Fruit fly (Drosophila melanogaster) whole organism, pupa: ENCODE data around the gene CG5861.

Experiments used
- CG10348 ChIP-seq: fragments of 200-800 bp; sonication (Bioruptor generic); IDR thresholded peaks from 2 replicates; pipeline ENCODE4 v1.3.6; 2022; ENCODE audit warnings: missing biosample characterization, missing genetic modification characterization
- CG12605 ChIP-seq: fragments of 200-800 bp; sonication (Bioruptor generic); IDR thresholded peaks from 2 replicates; pipeline ENCODE4 v1.3.6; 2022; ENCODE audit warnings: missing biosample characterization, missing genetic modification characterization
- CG13204 ChIP-seq: fragments of 200-800 bp; sonication (Bioruptor generic); optimal IDR thresholded peaks from 2 replicates; lab custom pipeline; 2018; ENCODE audit warnings: missing biosample characterization, mild to moderate bottlenecking, missing genetic modification characterization, moderate library complexity
- CG14655 ChIP-seq: fragments of 200-800 bp; sonication (Bioruptor generic); optimal IDR thresholded peaks from 3 replicates; lab custom pipeline; 2017; ENCODE audit warnings: mild to moderate bottlenecking, missing biosample characterization, missing genetic modification reagents, missing genetic modification characterization
- CG15710 ChIP-seq: fragments of 200-800 bp; sonication (Bioruptor generic); optimal IDR thresholded peaks from 2 replicates; lab custom pipeline; 2018; ENCODE audit warnings: missing biosample characterization, mild to moderate bottlenecking, missing genetic modification characterization, moderate library complexity
- CG17806 ChIP-seq: fragments of 200-800 bp; sonication (Bioruptor generic); optimal IDR thresholded peaks from 2 replicates; lab custom pipeline; 2018; ENCODE audit warnings: missing biosample characterization, mild to moderate bottlenecking, missing genetic modification characterization, moderate library complexity
- CG32121 ChIP-seq: fragments of 200-800 bp; sonication (Bioruptor generic); IDR thresholded peaks from 2 replicates; pipeline ENCODE4 v1.3.6; 2022; ENCODE audit warnings: missing biosample characterization, missing genetic modification characterization
- CG34367 ChIP-seq: fragments of 200-800 bp; sonication (Bioruptor generic); optimal IDR thresholded peaks from 2 replicates; lab custom pipeline; 2018; ENCODE audit warnings: missing biosample characterization, mild to moderate bottlenecking, missing genetic modification characterization
- CG4496 ChIP-seq: fragments of 200-800 bp; sonication (Bioruptor generic); IDR thresholded peaks from 3 replicates; pipeline ENCODE4 v1.3.6; 2022; ENCODE audit warnings: missing biosample characterization, missing genetic modification characterization
- CG8159 ChIP-seq: fragments of 200-800 bp; sonication (Bioruptor generic); optimal IDR thresholded peaks from 3 replicates; lab custom pipeline; 2018; ENCODE audit warnings: missing biosample characterization, mild to moderate bottlenecking, missing genetic modification characterization, moderate library complexity
- CG8301 ChIP-seq: fragments of 200-800 bp; sonication (Bioruptor generic); optimal IDR thresholded peaks from 2 replicates; lab custom pipeline; 2018; ENCODE audit warnings: missing biosample characterization, mild to moderate bottlenecking, missing genetic modification characterization
- CG9948 ChIP-seq: fragments of 200-800 bp; sonication (Bioruptor generic); optimal IDR thresholded peaks from 2 replicates; lab custom pipeline; 2018; ENCODE audit warnings: missing biosample characterization, mild to moderate bottlenecking, missing genetic modification characterization, moderate library complexity
- D1 ChIP-seq: fragments of 200-800 bp; sonication (Bioruptor generic); optimal IDR thresholded peaks from 2 replicates; lab custom pipeline; 2018; ENCODE audit warnings: missing biosample characterization, mild to moderate bottlenecking, missing genetic modification characterization, moderate library complexity
- EcR ChIP-seq: fragments of 200-800 bp; sonication (Bioruptor generic); optimal IDR thresholded peaks from 3 replicates; lab custom pipeline; 2019; ENCODE audit warnings: missing biosample characterization, missing genetic modification characterization, mild to moderate bottlenecking, moderate library complexity, missing genetic modification reagents
- Ets98B ChIP-seq: fragments of 200-800 bp; sonication (Bioruptor generic); IDR thresholded peaks from 2 replicates; pipeline ENCODE4 v1.3.6; 2022; ENCODE audit warnings: missing biosample characterization, missing genetic modification characterization
- Pif1A ChIP-seq: fragments of 200-800 bp; sonication (Bioruptor generic); optimal IDR thresholded peaks from 3 replicates; lab custom pipeline; 2016; ENCODE audit warnings: missing biosample characterization, missing genetic modification characterization
- Pif1B ChIP-seq: fragments of 200-800 bp; sonication (Bioruptor generic); optimal IDR thresholded peaks from 3 replicates; lab custom pipeline; 2016; ENCODE audit warnings: missing biosample characterization, missing genetic modification characterization
- Snoo ChIP-seq: fragments of 200-800 bp; sonication (Bioruptor generic); optimal IDR thresholded peaks from 3 replicates; lab custom pipeline; 2017; ENCODE audit warnings: missing biosample characterization, mild to moderate bottlenecking, missing genetic modification characterization, inconsistent platforms
- fd96Ca ChIP-seq: fragments of 200-800 bp; sonication (Bioruptor generic); IDR thresholded peaks from 3 replicates; pipeline ENCODE4 v1.3.6; 2022; ENCODE audit warnings: missing biosample characterization, missing genetic modification characterization
- gl ChIP-seq: fragments of 200-800 bp; sonication (Bioruptor generic); optimal IDR thresholded peaks from 2 replicates; lab custom pipeline; 2018; ENCODE audit warnings: missing biosample characterization, mild to moderate bottlenecking, missing genetic modification characterization
- rn ChIP-seq: fragments of 200-800 bp; sonication (Bioruptor generic); IDR thresholded peaks from 2 replicates; pipeline ENCODE4 v1.3.6; 2022; ENCODE audit warnings: missing biosample characterization, missing genetic modification characterization

The CG5861 gene

DNA sequence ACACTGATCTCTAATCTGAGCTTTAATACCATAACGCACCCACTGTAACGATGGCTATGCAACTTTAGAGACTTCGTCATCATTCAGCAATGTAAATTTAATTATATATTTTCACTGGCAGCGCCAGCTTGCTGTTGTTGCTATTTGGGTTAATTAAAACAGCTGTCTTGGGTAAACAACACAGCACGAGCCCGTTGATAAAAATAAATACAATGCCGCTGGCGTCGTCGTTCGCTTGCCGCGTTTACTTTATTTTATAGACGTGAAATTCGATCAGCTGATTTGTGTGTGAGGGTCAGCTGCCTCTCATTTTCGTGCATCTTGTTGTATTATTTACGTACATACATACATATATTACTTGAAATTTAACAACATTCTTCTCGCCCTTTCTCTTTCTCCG lies 34.4 kb downstream of the CG5861 start:
- TF ChIP-seq Pif1B (no peak), gl (tag; lab: Kevin White, UChicago) (no peak), CG8301 (tag; lab: Kevin White, UChicago) (no peak), CG4496 (GFP tag; lab: Robert Waterston, UW) (no peak), CG9948 (tag; lab: Kevin White, UChicago) (no peak), CG13204 (GFP tag; lab: Kevin White, UChicago) (no peak), EcR (GFP tag; lab: Kevin White, UChicago) (no peak), CG15710 (tag; lab: Kevin White, UChicago) (no peak), CG8159 (tag; lab: Kevin White, UChicago) (no peak), Pif1A (GFP tag; lab: Kevin White, UChicago) (no peak), CG14655 (GFP tag; lab: Kevin White, UChicago) (no peak), CG17806 (tag; lab: Kevin White, UChicago) (no peak)

DNA sequence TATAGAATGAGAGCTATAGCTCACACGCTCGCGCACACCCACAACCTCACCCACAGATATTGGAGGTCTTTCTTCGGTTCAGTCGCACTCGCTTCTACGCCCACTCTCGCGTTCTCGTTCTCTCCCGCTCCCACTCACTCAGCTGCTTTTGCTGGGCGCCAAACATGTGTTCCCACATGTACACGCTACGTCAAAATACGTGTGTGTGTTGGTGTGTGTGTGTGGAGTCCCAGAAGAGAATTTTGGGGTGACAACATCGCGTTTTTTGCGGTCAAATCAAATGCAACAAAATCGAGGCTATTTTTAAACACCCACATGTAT lies 35.7 kb downstream of the CG5861 start:
- TF ChIP-seq EcR (GFP tag; lab: Kevin White, UChicago) (peak; percentile 62), CG8301 (tag; lab: Kevin White, UChicago) (no peak), CG9948 (tag; lab: Kevin White, UChicago) (no peak), D1 (tag; lab: Kevin White, UChicago) (no peak), Pif1A (GFP tag; lab: Kevin White, UChicago) (no peak), Ets98B (GFP tag; lab: Robert Waterston, UW) (no peak), Snoo (tag; lab: Kevin White, UChicago) (no peak), CG13204 (GFP tag; lab: Kevin White, UChicago) (peak; percentile 57), gl (tag; lab: Kevin White, UChicago) (no peak), Pif1B (no peak), CG14655 (GFP tag; lab: Kevin White, UChicago) (no peak)
- TF ChIP-seq, all 21 proteins: peak for 2

DNA sequence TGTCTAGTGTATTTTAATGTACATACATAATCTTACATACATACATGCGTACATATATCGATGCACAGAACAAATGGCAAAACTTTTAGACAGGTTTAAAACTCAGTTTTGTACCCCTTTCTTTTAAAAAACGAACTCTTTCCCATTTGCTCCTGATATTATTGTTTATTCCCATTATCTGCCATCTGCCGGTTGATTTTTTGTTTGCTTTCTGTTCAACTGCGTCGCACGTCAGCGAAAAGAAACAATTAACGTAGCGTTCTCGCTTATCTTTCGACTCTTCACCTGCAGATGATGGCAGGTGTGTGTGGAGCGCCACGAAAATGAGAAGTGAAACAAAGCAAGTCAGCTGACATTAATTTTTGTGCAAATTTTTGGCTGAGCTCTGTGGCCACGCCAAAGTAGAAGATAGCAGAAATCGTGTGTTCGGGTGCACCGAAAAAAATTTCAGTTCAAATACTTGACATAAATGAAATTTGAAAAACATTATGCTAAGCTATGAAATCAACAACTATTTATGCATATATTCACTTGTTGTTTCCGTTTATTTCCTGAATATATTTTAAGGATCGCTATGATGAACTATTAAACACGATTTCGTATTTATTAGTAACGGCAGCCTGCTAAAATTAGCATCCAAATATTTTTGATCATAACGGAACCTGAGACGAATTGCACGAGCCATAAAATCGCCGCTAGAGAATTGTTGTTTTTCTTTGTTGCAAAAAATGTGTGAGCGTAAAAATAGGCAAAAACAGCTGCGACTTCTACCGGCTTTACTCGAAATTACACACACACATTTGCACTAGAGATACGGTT lies 36.2 kb downstream of the CG5861 start:
- no peak for TF ChIP-seq CG13204 (GFP tag; lab: Kevin White, UChicago)
- TF ChIP-seq CG4496 (GFP tag; lab: Robert Waterston, UW), result no peak
- TF ChIP-seq fd96Ca (GFP tag; lab: Robert Waterston, UW), result no peak
- no peak for TF ChIP-seq CG15710 (tag; lab: Kevin White, UChicago)
- peak; percentile 7 for TF ChIP-seq Pif1A (GFP tag; lab: Kevin White, UChicago)
- TF ChIP-seq CG34367 (tag; lab: Kevin White, UChicago), result no peak
- TF ChIP-seq CG17806 (tag; lab: Kevin White, UChicago), result no peak
- no peak for TF ChIP-seq CG10348 (GFP tag; lab: Robert Waterston, UW)
- TF ChIP-seq CG8159 (tag; lab: Kevin White, UChicago), result no peak
- TF ChIP-seq CG12605 (GFP tag; lab: Robert Waterston, UW), result no peak
- TF ChIP-seq D1 (tag; lab: Kevin White, UChicago), result no peak
- no peak for TF ChIP-seq gl (tag; lab: Kevin White, UChicago)
- no peak for TF ChIP-seq CG32121 (GFP tag; lab: Robert Waterston, UW)
- no peak for TF ChIP-seq CG9948 (tag; lab: Kevin White, UChicago)
- TF ChIP-seq CG8301 (tag; lab: Kevin White, UChicago), result peak; percentile 59
- no peak for TF ChIP-seq Ets98B (GFP tag; lab: Robert Waterston, UW)
- TF ChIP-seq EcR (GFP tag; lab: Kevin White, UChicago), result no peak
- TF ChIP-seq Pif1B, result no peak
- TF ChIP-seq CG14655 (GFP tag; lab: Kevin White, UChicago), result peak; percentile 44
- TF ChIP-seq Snoo (tag; lab: Kevin White, UChicago), result no peak

DNA sequence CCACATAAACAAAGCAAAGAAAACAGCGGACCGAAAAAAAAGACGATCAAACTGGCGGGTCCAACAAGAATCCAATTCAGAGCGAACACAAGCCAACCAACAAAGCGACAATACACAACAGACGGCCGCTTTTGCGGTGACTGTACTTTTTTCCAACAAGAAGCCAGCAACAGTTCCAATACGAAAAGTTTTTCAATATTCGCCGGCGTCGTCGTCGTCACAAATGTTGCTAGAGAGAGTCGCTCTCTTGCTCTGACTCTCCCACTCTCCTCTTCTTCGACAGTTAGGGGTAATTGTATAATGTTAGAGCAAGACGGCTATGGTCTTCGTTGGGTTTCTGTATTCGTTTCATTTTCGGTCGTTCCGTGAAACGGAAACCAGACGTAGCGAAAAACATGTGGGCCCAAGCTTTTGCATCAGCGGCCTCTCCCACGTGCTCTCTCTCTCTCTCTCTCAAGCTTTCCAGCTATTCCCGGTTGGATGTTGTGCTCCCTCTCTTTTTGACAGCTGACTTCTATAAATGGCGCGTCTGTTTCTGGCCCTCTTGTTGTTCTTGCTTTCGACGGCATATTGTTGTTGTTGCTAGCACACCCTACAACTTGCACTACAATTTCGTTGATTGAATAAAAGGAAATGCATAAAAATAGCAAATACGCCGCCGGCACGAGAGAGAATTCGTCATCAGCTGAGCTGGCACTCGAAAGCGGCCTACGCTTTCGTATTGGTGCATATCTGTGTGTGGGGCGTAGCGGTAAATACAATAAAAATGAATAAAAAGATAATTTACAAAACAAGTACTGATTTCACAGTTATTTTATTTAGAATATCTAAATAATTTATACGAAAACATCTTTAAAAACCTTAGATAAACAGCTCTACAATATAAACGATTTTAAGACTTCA lies 37.6 kb downstream of the CG5861 start:
- TF ChIP-seq Ets98B (GFP tag; lab: Robert Waterston, UW) (no peak), rn (no peak), CG14655 (GFP tag; lab: Kevin White, UChicago) (peak; percentile 61), EcR (GFP tag; lab: Kevin White, UChicago) (peak; percentile 82), CG15710 (tag; lab: Kevin White, UChicago) (peak; percentile 32), CG9948 (tag; lab: Kevin White, UChicago) (no peak), CG4496 (GFP tag; lab: Robert Waterston, UW) (no peak), fd96Ca (GFP tag; lab: Robert Waterston, UW) (no peak), D1 (tag; lab: Kevin White, UChicago) (no peak), CG13204 (GFP tag; lab: Kevin White, UChicago) (peak; percentile 55), CG17806 (tag; lab: Kevin White, UChicago) (no peak), CG10348 (GFP tag; lab: Robert Waterston, UW) (no peak), CG12605 (GFP tag; lab: Robert Waterston, UW) (no peak), Pif1A (GFP tag; lab: Kevin White, UChicago) (peak; percentile 21), CG8159 (tag; lab: Kevin White, UChicago) (peak; percentile 55), CG8301 (tag; lab: Kevin White, UChicago) (peak; percentile 26), CG32121 (GFP tag; lab: Robert Waterston, UW) (no peak), Snoo (tag; lab: Kevin White, UChicago) (peak; percentile 83), gl (tag; lab: Kevin White, UChicago) (peak; percentile 74), Pif1B (no peak), CG34367 (tag; lab: Kevin White, UChicago) (peak; percentile 49)
- TF ChIP-seq, all 21 proteins: peak for 10
